Worm (Caenorhabditis elegans) whole organism, late embryonic: ENCODE results near the gene W09G12.10.

Source experiments
- ceh-9 ChIP-seq: sonication (generic microtip); optimal IDR thresholded peaks from 2 replicates; lab custom pipeline; 2016; ENCODE audit warnings: mild to moderate bottlenecking, missing genetic modification characterization, inconsistent platforms, missing compliant biosample characterization
- dmd-4 ChIP-seq: sonication (generic microtip); optimal IDR thresholded peaks from 2 replicates; lab custom pipeline; 2016; ENCODE audit warnings: borderline replicate concordance, missing genetic modification characterization, missing compliant biosample characterization
- nfya-1 ChIP-seq: sonication (generic microtip); optimal IDR thresholded peaks from 2 replicates; lab custom pipeline; 2017; ENCODE audit warnings: missing genetic modification characterization, mild to moderate bottlenecking, missing compliant biosample characterization, antibody characterized with exemption, moderate library complexity
- npax-4 ChIP-seq: sonication (generic microtip); optimal IDR thresholded peaks from 2 replicates; lab custom pipeline; 2016; ENCODE audit warnings: missing genetic modification characterization, missing compliant biosample characterization
- tbx-7 ChIP-seq: sonication (generic microtip); optimal IDR thresholded peaks from 2 replicates; lab custom pipeline; 2016; ENCODE audit warnings: missing genotype, missing genetic modification characterization, missing compliant biosample characterization
- zip-5 ChIP-seq: sonication (generic microtip); optimal IDR thresholded peaks from 2 replicates; lab custom pipeline; 2016; ENCODE audit warnings: missing genetic modification characterization, missing compliant biosample characterization
- ztf-16 ChIP-seq: sonication (generic microtip); optimal IDR thresholded peaks from 2 replicates; lab custom pipeline; 2017; ENCODE audit warnings: missing genetic modification characterization, missing compliant biosample characterization

DNA sequence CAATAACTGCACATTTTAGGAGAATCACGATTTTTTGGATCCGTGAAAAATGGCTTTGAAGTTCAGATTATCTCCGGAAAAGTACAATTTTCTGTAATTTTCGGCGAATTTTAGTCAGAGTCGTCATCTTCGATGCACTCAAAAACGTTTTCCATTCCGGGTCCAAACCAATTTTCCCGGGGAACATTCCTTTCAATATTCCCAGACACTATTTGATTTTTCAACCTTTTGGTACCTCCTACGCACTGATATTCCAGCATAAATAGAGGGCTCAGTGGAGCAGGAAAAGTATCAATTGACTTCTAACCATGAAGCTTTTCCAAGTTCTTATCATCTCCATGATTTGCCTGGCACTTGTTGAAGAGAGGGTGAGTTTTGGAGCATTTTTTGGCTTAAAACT lies 10.5 kb upstream of the W09G12.10 start, which contains the start of gene W09G12.6:
- TF ChIP-seq npax-4 (tag; lab: Kevin White, UChicago) (no peak), tbx-7 (tag; lab: Kevin White, UChicago) (no peak), dmd-4 (no peak), nfya-1 (tag; lab: Kevin White, UChicago) (no peak), ztf-16 (tag; lab: Kevin White, UChicago) (no peak), ceh-9 (no peak), zip-5 (tag; lab: Kevin White, UChicago) (no peak)
